Fruit fly (Drosophila melanogaster) whole organism: ENCODE results near the gene Tps1.

ENCODE experiments used
- CG8478 ChIP-seq: fragments of >200 bp; optimal IDR thresholded peaks from 2 replicates; lab custom pipeline; 2018; ENCODE audit warnings: inconsistent platforms
- pan ChIP-seq: fragments of >200 bp; optimal IDR thresholded peaks from 2 replicates; lab custom pipeline; 2017
- psq ChIP-seq: fragments of >200 bp; optimal IDR thresholded peaks from 2 replicates; lab custom pipeline; 2017

- TF ChIP-seq CG8478 (lab: Kevin White, UChicago) (no peak), pan (lab: Kevin White, UChicago) (no peak), psq (lab: Kevin White, UChicago) (no peak)
Observed at dm6 chr2L:4440881-4441737, 53.0 kb downstream of the Tps1 start, which contains the start of gene CG15431.
